Worm (Caenorhabditis elegans) whole organism, midembryonic: ENCODE measurements around the gene ghi-1.

Experiments used
- T22C8.4 ChIP-seq: fragments of 200-800 bp; sonication (Bioruptor generic); IDR thresholded peaks from 2 replicates; pipeline ENCODE4 v1.3.6; 2022; ENCODE audit warnings: missing genetic modification characterization, missing compliant biosample characterization
- cog-1 ChIP-seq: sonication (generic microtip); optimal IDR thresholded peaks from 2 replicates; lab custom pipeline; 2016; ENCODE audit warnings: missing genetic modification characterization, missing compliant biosample characterization
- flt-1 ChIP-seq: fragments of 200-800 bp; sonication (Bioruptor generic); IDR thresholded peaks from 2 replicates; pipeline ENCODE4 v1.3.6; 2022; ENCODE audit warnings: missing genetic modification characterization, missing compliant biosample characterization
- klf-2 ChIP-seq: fragments of 200-800 bp; sonication (Bioruptor generic); conservative IDR thresholded peaks from 2 replicates; pipeline ENCODE4 v1.3.6; 2022; ENCODE audit warnings: missing genetic modification reagents, missing genetic modification characterization, missing compliant biosample characterization
- ref-1 ChIP-seq: fragments of 200-800 bp; sonication (Bioruptor generic); conservative IDR thresholded peaks from 2 replicates; pipeline ENCODE4 v1.3.6; 2022; ENCODE audit warnings: missing genetic modification reagents, missing genetic modification characterization, missing compliant biosample characterization
- ztf-23 ChIP-seq: fragments of 200-800 bp; sonication (Bioruptor generic); IDR thresholded peaks from 2 replicates; pipeline ENCODE4 v1.3.6; 2022; ENCODE audit warnings: missing genetic modification reagents, missing genetic modification characterization, missing compliant biosample characterization
- ztf-29 ChIP-seq: fragments of 200-800 bp; sonication (Bioruptor generic); IDR thresholded peaks from 2 replicates; pipeline ENCODE4 v1.3.6; 2022; ENCODE audit warnings: missing genetic modification reagents, missing genetic modification characterization, missing compliant biosample characterization

- TF ChIP-seq ref-1 (GFP tag; lab: Robert Waterston, UW) (no peak), flt-1 (no peak), ztf-23 (GFP tag; lab: Robert Waterston, UW) (no peak), T22C8.4 (no peak), cog-1 (tag; lab: Kevin White, UChicago) (no peak), ztf-29 (GFP tag; lab: Robert Waterston, UW) (no peak), klf-2 (no peak)
Measured at ce11 chrII:11685177-11685576, 38.6 kb downstream of the ghi-1 start, which contains the start of gene C47D12.5.
